Fruit fly (Drosophila melanogaster) whole organism, embryonic: ENCODE results near the gene CG32333.

Source experiments
- CG10431 ChIP-seq: fragments of 200-800 bp; sonication (Bioruptor generic); optimal IDR thresholded peaks from 3 replicates; lab custom pipeline; 2018; ENCODE audit warnings: missing biosample characterization, mild to moderate bottlenecking, missing genetic modification characterization
- CG12155 ChIP-seq: fragments of 200-800 bp; sonication (Bioruptor generic); optimal IDR thresholded peaks from 3 replicates; lab custom pipeline; 2016; ENCODE audit warnings: missing biosample characterization, missing genetic modification characterization
- CG14441 ChIP-seq: fragments of 200-800 bp; sonication (Bioruptor generic); IDR thresholded peaks from 2 replicates; pipeline ENCODE4 v1.3.6; 2022; ENCODE audit warnings: missing biosample characterization, missing genetic modification characterization
- CG14667 ChIP-seq: fragments of 200-800 bp; sonication (Bioruptor generic); IDR thresholded peaks from 2 replicates; pipeline ENCODE4 v1.3.6; 2022; ENCODE audit warnings: missing biosample characterization, missing genetic modification characterization
- CG18476 ChIP-seq: fragments of 200-800 bp; sonication (Bioruptor generic); optimal IDR thresholded peaks from 2 replicates; lab custom pipeline; 2016; ENCODE audit warnings: missing biosample characterization, mild to moderate bottlenecking, missing genetic modification characterization
- CG2678 ChIP-seq: fragments of 200-800 bp; sonication (Bioruptor generic); optimal IDR thresholded peaks from 3 replicates; lab custom pipeline; 2019; ENCODE audit warnings: missing biosample characterization, mild to moderate bottlenecking, missing genetic modification characterization, moderate library complexity
- CG31224 ChIP-seq: fragments of 200-800 bp; sonication (Bioruptor generic); IDR thresholded peaks from 2 replicates; pipeline ENCODE4 v1.3.6; 2022; ENCODE audit warnings: missing biosample characterization, missing genetic modification characterization
- CG3407 ChIP-seq: fragments of 200-800 bp; sonication (Bioruptor generic); optimal IDR thresholded peaks from 2 replicates; lab custom pipeline; 2018; ENCODE audit warnings: missing biosample characterization, mild to moderate bottlenecking, missing genetic modification characterization
- CG3726 ChIP-seq: fragments of 200-800 bp; sonication (Bioruptor generic); IDR thresholded peaks from 3 replicates; pipeline ENCODE4, ENCODE4 v1.3.6; 2022; ENCODE audit warnings: missing biosample characterization, missing genetic modification characterization
- CG3838 ChIP-seq: fragments of 200-800 bp; sonication (Bioruptor generic); optimal IDR thresholded peaks from 3 replicates; lab custom pipeline; 2016; ENCODE audit warnings: missing biosample characterization, missing genetic modification characterization
- CG4360 ChIP-seq: fragments of 200-800 bp; sonication (Bioruptor generic); IDR thresholded peaks from 2 replicates; pipeline ENCODE4 v1.3.6; 2022; ENCODE audit warnings: missing biosample characterization, missing genetic modification characterization
- CG5180 ChIP-seq: fragments of 200-800 bp; sonication (Bioruptor generic); optimal IDR thresholded peaks from 3 replicates; lab custom pipeline; 2017; ENCODE audit warnings: missing biosample characterization, missing genetic modification characterization, mild to moderate bottlenecking, moderate library complexity, missing genetic modification reagents
- CG5953 ChIP-seq: fragments of 200-800 bp; sonication (Bioruptor generic); IDR thresholded peaks from 2 replicates; pipeline ENCODE4 v1.3.6; 2022; ENCODE audit warnings: missing biosample characterization, missing genetic modification characterization
- CG7271 ChIP-seq: fragments of 200-800 bp; sonication (Bioruptor generic); optimal IDR thresholded peaks from 2 replicates; lab custom pipeline; 2018; ENCODE audit warnings: missing biosample characterization, mild to moderate bottlenecking, missing genetic modification characterization, moderate library complexity
- Dp ChIP-seq: fragments of 200-800 bp; sonication (Bioruptor generic); optimal IDR thresholded peaks from 2 replicates; lab custom pipeline; 2018; ENCODE audit warnings: missing biosample characterization, mild to moderate bottlenecking, missing genetic modification characterization, moderate library complexity
- Drgx ChIP-seq: fragments of 200-800 bp; sonication (Bioruptor generic); IDR thresholded peaks from 2 replicates; pipeline ENCODE4 v1.3.6; 2022; ENCODE audit warnings: missing biosample characterization, missing genetic modification characterization
- ERR ChIP-seq: fragments of 200-800 bp; sonication (Bioruptor generic); optimal IDR thresholded peaks from 2 replicates; lab custom pipeline; 2016; ENCODE audit warnings: missing biosample characterization, missing genetic modification characterization
- Elba2 ChIP-seq: fragments of 200-800 bp; sonication (Bioruptor generic); optimal IDR thresholded peaks from 3 replicates; lab custom pipeline; 2016; ENCODE audit warnings: missing biosample characterization, missing genetic modification characterization
- HLH3B ChIP-seq: fragments of 200-800 bp; sonication (Bioruptor generic); IDR thresholded peaks from 2 replicates; pipeline ENCODE4 v1.3.6; 2022; ENCODE audit warnings: missing biosample characterization, missing genetic modification characterization
- HLHmδ ChIP-seq: fragments of 200-800 bp; sonication (Bioruptor generic); optimal IDR thresholded peaks from 2 replicates; lab custom pipeline; 2018; ENCODE audit warnings: missing biosample characterization, mild to moderate bottlenecking, missing genetic modification characterization, moderate library complexity
- Hand ChIP-seq: fragments of 200-800 bp; sonication (Bioruptor generic); optimal IDR thresholded peaks from 2 replicates; lab custom pipeline; 2017; ENCODE audit warnings: mild to moderate bottlenecking, missing biosample characterization, missing genetic modification reagents, missing genetic modification characterization
- HmgD ChIP-seq: fragments of 200-800 bp; sonication (Bioruptor generic); optimal IDR thresholded peaks from 3 replicates; lab custom pipeline; 2016; ENCODE audit warnings: missing biosample characterization, missing genetic modification characterization
- Hmx ChIP-seq: fragments of 200-800 bp; sonication (Bioruptor generic); optimal IDR thresholded peaks from 2 replicates; lab custom pipeline; 2016; ENCODE audit warnings: missing biosample characterization, missing genetic modification characterization
- Hr39 ChIP-seq: fragments of >200 bp; optimal IDR thresholded peaks from 2 replicates; lab custom pipeline; 2017
- Mrtf ChIP-seq: fragments of 200-800 bp; sonication (Bioruptor generic); IDR thresholded peaks from 3 replicates; pipeline ENCODE4 v1.3.6; 2022; ENCODE audit warnings: missing biosample characterization, missing genetic modification characterization
- TFAM ChIP-seq: fragments of 200-800 bp; sonication (Bioruptor generic); optimal IDR thresholded peaks from 2 replicates; lab custom pipeline; 2017; ENCODE audit warnings: missing biosample characterization, missing genetic modification characterization, inconsistent platforms
- YL-1 ChIP-seq: fragments of 200-800 bp; sonication (Bioruptor generic); optimal IDR thresholded peaks from 3 replicates; lab custom pipeline; 2017; ENCODE audit warnings: missing biosample characterization, mild to moderate bottlenecking, missing genetic modification characterization
- ab ChIP-seq: fragments of 200-800 bp; sonication (Bioruptor generic); optimal IDR thresholded peaks from 2 replicates; lab custom pipeline; 2016; ENCODE audit warnings: missing biosample characterization, missing genetic modification characterization
- aop ChIP-seq: fragments of 200-800 bp; sonication (Bioruptor generic); IDR thresholded peaks from 2 replicates; pipeline ENCODE4 v1.3.6; 2022; ENCODE audit warnings: missing biosample characterization, missing genetic modification characterization
- ara ChIP-seq: fragments of 200-800 bp; sonication (Bioruptor generic); IDR thresholded peaks from 2 replicates; pipeline ENCODE4 v1.3.6; 2022; ENCODE audit warnings: missing biosample characterization, missing genetic modification characterization
- ato ChIP-seq: fragments of 200-800 bp; sonication (Bioruptor generic); IDR thresholded peaks from 2 replicates; pipeline ENCODE4 v1.3.6; 2022; ENCODE audit warnings: missing biosample characterization, missing genetic modification characterization; ENCODE audit not compliant: partially characterized antibody
- chn ChIP-seq: fragments of 200-800 bp; sonication (Bioruptor generic); optimal IDR thresholded peaks from 2 replicates; lab custom pipeline; 2016; ENCODE audit warnings: missing biosample characterization, missing genetic modification characterization
- dimm ChIP-seq: fragments of 200-800 bp; sonication (Bioruptor generic); IDR thresholded peaks from 2 replicates; pipeline ENCODE4 v1.3.6; 2022; ENCODE audit warnings: missing biosample characterization, missing genetic modification characterization
- emc ChIP-seq: fragments of 200-800 bp; sonication (Bioruptor generic); optimal IDR thresholded peaks from 2 replicates; lab custom pipeline; 2016; ENCODE audit warnings: missing biosample characterization, missing genetic modification characterization
- eve ChIP-seq, 2 experiments: fragments of >200 bp; optimal IDR thresholded peaks; 2 replicates each; lab custom pipeline; 2017; ENCODE audit warnings: missing biosample characterization in 2 of 2, missing genetic modification characterization in 2 of 2
- fd102C ChIP-seq: fragments of 200-800 bp; sonication (Bioruptor generic); optimal IDR thresholded peaks from 2 replicates; lab custom pipeline; 2018; ENCODE audit warnings: missing biosample characterization, mild to moderate bottlenecking, missing genetic modification characterization, moderate library complexity
- fd96Cb ChIP-seq: fragments of 200-800 bp; sonication (Bioruptor generic); optimal IDR thresholded peaks from 2 replicates; lab custom pipeline; 2018; ENCODE audit warnings: missing biosample characterization, mild to moderate bottlenecking, missing genetic modification characterization, moderate library complexity
- grn ChIP-seq: fragments of 200-800 bp; sonication (Bioruptor generic); optimal IDR thresholded peaks from 3 replicates; lab custom pipeline; 2017; ENCODE audit warnings: missing biosample characterization, missing genetic modification characterization
- ham ChIP-seq: fragments of 200-800 bp; sonication (Bioruptor generic); IDR thresholded peaks from 2 replicates; pipeline ENCODE4 v1.3.6; 2022; ENCODE audit warnings: missing biosample characterization, missing genetic modification characterization
- jing ChIP-seq: fragments of 200-800 bp; sonication (Bioruptor generic); optimal IDR thresholded peaks from 2 replicates; lab custom pipeline; 2018; ENCODE audit warnings: missing biosample characterization, mild to moderate bottlenecking, missing genetic modification characterization
- lov ChIP-seq, 2 experiments: fragments of 200-800 bp in 1 of 2; fragments of >200 bp in 1 of 2; sonication (Bioruptor generic) in 1 of 2; IDR thresholded peaks in 1 of 2; optimal IDR thresholded peaks in 1 of 2; 2 replicates in 1 of 2; 3 replicates in 1 of 2; pipeline versions ENCODE4 v1.3.6 to Lab custom; 2017 to 2022; ENCODE audit warnings: missing biosample characterization in 1 of 2, missing genetic modification characterization in 1 of 2
- nerfin-1 ChIP-seq: fragments of 200-800 bp; sonication (Bioruptor generic); optimal IDR thresholded peaks from 3 replicates; lab custom pipeline; 2019; ENCODE audit warnings: missing biosample characterization, mild to moderate bottlenecking, missing genetic modification characterization, moderate library complexity
- otp ChIP-seq: fragments of 200-800 bp; sonication (Bioruptor generic); IDR thresholded peaks from 3 replicates; pipeline ENCODE4, ENCODE4 v1.3.6; 2022; ENCODE audit warnings: missing biosample characterization, missing genetic modification characterization
- pan ChIP-seq, 4 experiments: fragments of >200 bp in 3 of 4; fragments of 200-800 bp in 1 of 4; sonication (Bioruptor generic) in 1 of 4; optimal IDR thresholded peaks in 3 of 4; IDR thresholded peaks in 1 of 4; 2 replicates each; pipeline versions ENCODE4 v1.3.6 to Lab custom; 2017 to 2022; ENCODE audit warnings: missing biosample characterization in 2 of 4, missing genetic modification characterization in 2 of 4, mixed read lengths in 1 of 4
- pb ChIP-seq: fragments of 200-800 bp; sonication (Bioruptor generic); optimal IDR thresholded peaks from 3 replicates; lab custom pipeline; 2016; ENCODE audit warnings: missing biosample characterization, missing genetic modification characterization
- peb ChIP-seq: fragments of 200-800 bp; sonication (Bioruptor generic); IDR thresholded peaks from 2 replicates; pipeline ENCODE4 v1.3.6; 2022; ENCODE audit warnings: missing biosample characterization, missing genetic modification characterization
- schlank ChIP-seq: fragments of 200-800 bp; sonication (Bioruptor generic); optimal IDR thresholded peaks from 2 replicates; lab custom pipeline; 2018; ENCODE audit warnings: missing biosample characterization, mild to moderate bottlenecking, missing genetic modification characterization
- toy ChIP-seq: fragments of 200-800 bp; sonication (Bioruptor generic); IDR thresholded peaks from 2 replicates; pipeline ENCODE4 v1.3.6; 2022; ENCODE audit warnings: missing biosample characterization, missing genetic modification characterization
- tx ChIP-seq: fragments of 200-800 bp; sonication (Bioruptor generic); optimal IDR thresholded peaks from 2 replicates; lab custom pipeline; 2016; ENCODE audit warnings: missing biosample characterization, missing genetic modification characterization
- vnd ChIP-seq: fragments of 200-800 bp; sonication (Bioruptor generic); IDR thresholded peaks from 3 replicates; pipeline ENCODE4 v1.3.6; 2022; ENCODE audit warnings: missing biosample characterization, missing genetic modification characterization; ENCODE audit not compliant: partially characterized antibody

CG32333 gene

DNA sequence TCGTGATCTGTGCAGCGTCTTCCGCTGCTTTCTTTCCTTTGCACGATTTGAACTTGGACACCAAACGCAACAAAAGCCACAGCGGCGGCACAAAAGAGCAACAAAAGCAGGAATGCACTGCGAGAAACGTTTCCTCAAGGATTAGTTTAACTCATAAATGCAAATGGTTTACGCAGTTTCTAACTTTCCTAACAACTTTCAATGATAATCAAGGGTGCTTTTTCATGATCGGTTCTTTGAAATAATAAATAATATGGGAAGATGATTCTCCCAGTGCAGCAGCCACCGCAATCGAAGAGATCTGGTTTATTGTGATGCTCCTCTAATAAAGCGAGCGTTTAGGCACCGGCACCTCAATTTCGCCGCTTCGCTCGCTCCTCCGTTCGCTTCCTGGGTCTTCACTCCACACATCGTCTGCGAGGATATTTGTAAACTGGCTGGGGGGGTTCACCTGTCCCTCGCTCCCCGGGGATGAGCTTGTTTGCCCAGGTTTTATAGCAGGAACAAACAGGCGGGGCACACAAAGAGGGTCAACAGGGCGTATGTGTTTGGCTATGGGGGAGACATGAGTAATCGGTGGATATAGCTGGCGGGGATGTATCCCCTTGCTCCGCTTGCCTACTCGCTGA, 43.5 kb downstream of the CG32333 start (continued):
- TF ChIP-seq Hand (no peak), Drgx (GFP tag; lab: Robert Waterston, UW) (peak; percentile 89), CG12155 (peak; percentile 33), vnd (GFP tag; lab: Robert Waterston, UW) (no peak), YL-1 (GFP tag; lab: Kevin White, UChicago) (no peak), CG5180 (GFP tag; lab: Kevin White, UChicago) (peak; percentile 73), chn (GFP tag; lab: Kevin White, UChicago) (peak; percentile 78), toy (no peak), CG14667 (GFP tag; lab: Robert Waterston, UW) (peak; percentile 41; the same call in 1 of the 2 replicates), emc (GFP tag; lab: Kevin White, UChicago) (no peak), ato (GFP tag; lab: Robert Waterston, UW) (no peak), CG5953 (peak; percentile 80), TFAM (GFP tag; lab: Kevin White, UChicago) (no peak), CG18476 (peak; percentile 65), CG3726 (GFP tag; lab: Robert Waterston, UW) (peak; percentile 30; the same call in 2 of the 3 replicates), tx (GFP tag; lab: Kevin White, UChicago) (peak; percentile 42), fd102C (no peak), Mrtf (GFP tag; lab: Robert Waterston, UW) (peak; percentile 56; the same call in 1 of the 3 replicates), CG14441 (peak; percentile 80), peb (GFP tag; lab: Robert Waterston, UW) (peak; percentile 60), CG2678 (peak; percentile 83), pan (optimal IDR thresholded peaks at IDR 0.05; lab: Kevin White, UChicago) (no peak), pan (GFP tag; optimal IDR thresholded peaks at IDR 0.05 in 1 of 2, IDR thresholded peaks at IDR 0.05 in 1 of 2) (peak in 1 of 2 experiments; percentile 82), CG10431 (GFP tag; lab: Kevin White, UChicago) (no peak), dimm (GFP tag; lab: Robert Waterston, UW) (peak; percentile 74), lov (optimal IDR thresholded peaks at IDR 0.05; lab: Kevin White, UChicago) (no peak), lov (GFP tag; IDR thresholded peaks at IDR 0.05; lab: Robert Waterston, UW) (0 out of 3 replicates have a peak, but pooled peaks have one; percentile 65), otp (GFP tag; lab: Robert Waterston, UW) (peak; percentile 84), grn (GFP tag; lab: Kevin White, UChicago) (peak; percentile 43), eve (GFP tag; optimal IDR thresholded peaks at IDR 0.05; lab: Kevin White, UChicago) (no peak), HLH3B (GFP tag; lab: Robert Waterston, UW) (peak; percentile 85), jing (GFP tag; lab: Kevin White, UChicago) (peak; percentile 78), CG3407 (peak; percentile 75), CG7271 (tag; lab: Kevin White, UChicago) (no peak), Dp (GFP tag; lab: Kevin White, UChicago) (no peak), pb (GFP tag; lab: Kevin White, UChicago) (peak; percentile 54), HmgD (no peak), CG4360 (GFP tag; lab: Robert Waterston, UW) (peak; percentile 51), fd96Cb (tag; lab: Kevin White, UChicago) (peak; percentile 87), nerfin-1 (tag; lab: Kevin White, UChicago) (peak; percentile 72), CG31224 (GFP tag; lab: Robert Waterston, UW) (no peak), schlank (tag; lab: Kevin White, UChicago) (no peak), CG3838 (GFP tag; lab: Kevin White, UChicago) (no peak), Hr39 (no peak), aop (peak; percentile 62; the same call in 1 of the 2 replicates), ara (GFP tag; lab: Robert Waterston, UW) (peak; percentile 88), ab (GFP tag; lab: Kevin White, UChicago) (no peak), HLHmδ (no peak), Elba2 (no peak), ERR (GFP tag; lab: Kevin White, UChicago) (no peak), ham (no peak), Hmx (GFP tag; lab: Kevin White, UChicago) (no peak)
